Worm (Caenorhabditis elegans) whole organism, early embryonic: ENCODE data around the gene F28G4.2.

Experiments
- B0310.2 ChIP-seq: sonication (generic microtip); optimal IDR thresholded peaks from 2 replicates; lab custom pipeline; 2016; ENCODE audit warnings: mild to moderate bottlenecking, missing genetic modification characterization, missing compliant biosample characterization
- F13C5.2 ChIP-seq: sonication (generic microtip); optimal IDR thresholded peaks from 2 replicates; lab custom pipeline; 2017; ENCODE audit warnings: mild to moderate bottlenecking, missing genetic modification characterization, inconsistent platforms, missing compliant biosample characterization
- aly-1 ChIP-seq: sonication (generic microtip); optimal IDR thresholded peaks from 2 replicates; lab custom pipeline; 2016; ENCODE audit warnings: missing genetic modification characterization, missing compliant biosample characterization
- ama-1 ChIP-seq: fragments of 150-350 bp; optimal IDR thresholded peaks from 2 replicates; lab custom pipeline; 2014
- ceh-13 ChIP-seq: fragments of 200-800 bp; sonication (Bioruptor generic); optimal IDR thresholded peaks from 2 replicates; lab custom pipeline; 2018; ENCODE audit warnings: mild to moderate bottlenecking, missing genetic modification characterization, missing compliant biosample characterization
- ceh-36 ChIP-seq: sonication (generic microtip); optimal IDR thresholded peaks from 2 replicates; lab custom pipeline; 2016; ENCODE audit warnings: missing genetic modification characterization, inconsistent platforms, missing compliant biosample characterization
- ets-7 ChIP-seq: sonication (generic microtip); optimal IDR thresholded peaks from 2 replicates; lab custom pipeline; 2016; ENCODE audit warnings: missing genotype, missing genetic modification characterization, missing compliant biosample characterization
- flt-1 ChIP-seq: fragments of 200-800 bp; sonication (Bioruptor generic); IDR thresholded peaks from 2 replicates; pipeline ENCODE4 v1.3.6; 2022; ENCODE audit warnings: missing genetic modification characterization, missing compliant biosample characterization
- hmbx-1 ChIP-seq: sonication (generic microtip); optimal IDR thresholded peaks from 2 replicates; lab custom pipeline; 2016; ENCODE audit warnings: mild to moderate bottlenecking, missing genetic modification characterization, missing compliant biosample characterization
- hmg-4 ChIP-seq: fragments of 200-800 bp; sonication (Bioruptor generic); optimal IDR thresholded peaks from 2 replicates; lab custom pipeline; 2018; ENCODE audit warnings: mild to moderate bottlenecking, missing genetic modification characterization, missing compliant biosample characterization
- hnd-1 ChIP-seq: sonication (generic microtip); optimal IDR thresholded peaks from 2 replicates; lab custom pipeline; 2016; ENCODE audit warnings: missing genetic modification characterization, missing compliant biosample characterization
- pes-1 ChIP-seq: fragments of 200-800 bp; sonication (Bioruptor generic); IDR thresholded peaks from 2 replicates; pipeline ENCODE4 v1.3.6; 2022; ENCODE audit warnings: missing genetic modification reagents, missing genetic modification characterization, missing compliant biosample characterization
- scrt-1 ChIP-seq: fragments of 200-800 bp; sonication (Bioruptor generic); IDR thresholded peaks from 2 replicates; pipeline ENCODE4 v1.3.6; 2022; ENCODE audit warnings: missing genetic modification characterization, missing compliant biosample characterization
- sea-1 ChIP-seq: fragments of 200-800 bp; sonication (Bioruptor generic); conservative IDR thresholded peaks from 2 replicates; pipeline ENCODE4 v1.3.6; 2022; ENCODE audit warnings: missing genetic modification characterization, missing compliant biosample characterization
- tbx-11 ChIP-seq: fragments of 200-800 bp; sonication (Bioruptor generic); IDR thresholded peaks from 2 replicates; pipeline ENCODE4 v1.3.6; 2022; ENCODE audit warnings: missing genetic modification characterization, missing compliant biosample characterization
- tbx-37 ChIP-seq: fragments of 200-800 bp; sonication (Bioruptor generic); conservative IDR thresholded peaks from 2 replicates; pipeline ENCODE4 v1.3.6; 2022; ENCODE audit warnings: missing genetic modification reagents, missing genetic modification characterization, missing compliant biosample characterization
- tra-4 ChIP-seq: sonication (generic microtip); optimal IDR thresholded peaks from 2 replicates; lab custom pipeline; 2017; ENCODE audit warnings: missing genetic modification characterization, missing compliant biosample characterization

Gene F28G4.2

ce11 chrV:16258142-16258541, 24.0 kb downstream of the F28G4.2 start, which contains the start of gene nhr-218:
Gene nhr-218, plus strand, starts transcription at chrV:16258442.
- TF ChIP-seq hmg-4 (GFP tag; lab: Kevin White, UChicago) (no peak), flt-1 (no peak), tra-4 (no peak), pes-1 (GFP tag; lab: Robert Waterston, UW) (no peak), tbx-11 (GFP tag; lab: Robert Waterston, UW) (no peak), sea-1 (GFP tag; lab: Robert Waterston, UW) (no peak), scrt-1 (no peak), ama-1 (no peak), aly-1 (tag; lab: Kevin White, UChicago) (no peak), ceh-13 (GFP tag; lab: Kevin White, UChicago) (no peak), F13C5.2 (no peak), hnd-1 (tag; lab: Kevin White, UChicago) (no peak), tbx-37 (no peak)

DNA sequence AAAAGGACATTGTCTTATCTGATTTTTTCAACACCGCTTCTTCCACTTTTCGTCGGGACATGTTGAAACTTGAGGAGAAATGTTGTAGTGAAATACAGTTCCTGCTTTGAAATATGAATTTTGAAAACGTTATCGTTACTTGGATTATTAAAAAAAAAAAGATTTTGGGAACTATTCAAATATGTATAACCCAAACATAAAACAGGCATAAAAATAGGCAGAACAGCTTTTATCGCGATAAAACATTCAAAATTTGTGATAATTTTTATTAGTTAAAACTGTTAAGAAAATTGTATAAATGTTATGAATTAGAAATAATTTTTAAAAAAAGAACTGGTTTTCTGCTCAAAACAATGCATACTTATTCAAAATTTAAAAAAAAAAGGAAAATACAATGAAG, 25.7 kb downstream of the F28G4.2 start, which contains the start of gene bgnt-1.3:
TSS of gene bgnt-1.3 (minus strand) at position 101 of the 400 bp plus-strand sequence.
- TF ChIP-seq sea-1 (GFP tag; lab: Robert Waterston, UW), result no peak

DNA sequence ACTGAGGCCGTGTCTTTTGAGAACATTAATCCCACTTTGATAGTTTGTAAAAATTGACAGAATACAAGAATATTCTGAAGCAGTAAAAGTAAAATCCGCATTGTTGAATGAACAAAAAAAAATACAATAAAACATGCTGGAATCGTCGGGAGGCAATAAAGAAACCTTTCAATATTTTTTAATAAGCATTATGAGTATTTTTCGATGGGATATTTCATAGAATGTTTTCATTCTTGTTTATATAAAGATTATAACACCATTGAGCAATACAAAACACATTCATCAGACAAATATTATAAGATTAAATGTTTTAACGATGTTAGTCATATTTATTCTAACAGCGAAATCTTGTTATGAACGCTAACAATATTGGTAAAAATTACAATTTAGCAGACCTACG, 28.4 kb downstream of the F28G4.2 start, which contains the start of gene gcy-20:
TSS of gene gcy-20 (minus strand) at position 101 of the 400 bp plus-strand sequence.
- no peak for TF ChIP-seq ama-1
- no peak for TF ChIP-seq ceh-36 (tag; lab: Kevin White, UChicago)
- no peak for TF ChIP-seq hmbx-1
- TF ChIP-seq ets-7 (tag; lab: Kevin White, UChicago), result no peak
- no peak for TF ChIP-seq sea-1 (GFP tag; lab: Robert Waterston, UW)
- no peak for TF ChIP-seq hmg-4 (GFP tag; lab: Kevin White, UChicago)
- TF ChIP-seq pes-1 (GFP tag; lab: Robert Waterston, UW), result no peak
- no peak for TF ChIP-seq hnd-1 (tag; lab: Kevin White, UChicago)
- TF ChIP-seq F13C5.2, result no peak
- no peak for TF ChIP-seq tra-4
- TF ChIP-seq tbx-37, result no peak
- TF ChIP-seq B0310.2, result no peak
- TF ChIP-seq ceh-13 (GFP tag; lab: Kevin White, UChicago), result no peak
- no peak for TF ChIP-seq scrt-1
- TF ChIP-seq tbx-11 (GFP tag; lab: Robert Waterston, UW), result no peak
- no peak for TF ChIP-seq aly-1 (tag; lab: Kevin White, UChicago)
- no peak for TF ChIP-seq flt-1

DNA sequence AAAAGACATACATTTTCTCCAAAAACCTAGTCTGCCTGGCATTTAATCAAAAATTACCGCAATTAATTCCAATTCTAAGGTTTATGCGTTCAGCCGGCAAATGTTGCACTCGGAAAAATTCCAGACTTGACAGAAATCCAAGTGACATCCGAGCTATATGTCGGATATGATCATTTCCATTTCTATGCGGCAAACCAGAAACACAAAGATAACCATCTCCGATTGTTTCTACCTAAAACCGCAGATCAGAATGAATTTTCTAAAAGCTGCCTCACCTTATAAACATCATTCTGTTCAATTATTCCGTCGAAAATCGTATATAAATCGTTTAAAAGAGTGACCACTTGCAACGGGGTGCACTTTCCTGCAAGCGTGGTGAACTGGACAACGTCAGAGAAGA, 33.0 kb downstream of the F28G4.2 start:
- no peak for TF ChIP-seq sea-1 (GFP tag; lab: Robert Waterston, UW)
- no peak for TF ChIP-seq aly-1 (tag; lab: Kevin White, UChicago)
- TF ChIP-seq pes-1 (GFP tag; lab: Robert Waterston, UW), result no peak
- TF ChIP-seq ets-7 (tag; lab: Kevin White, UChicago), result no peak
- TF ChIP-seq scrt-1, result no peak
- TF ChIP-seq hmg-4 (GFP tag; lab: Kevin White, UChicago), result no peak

DNA sequence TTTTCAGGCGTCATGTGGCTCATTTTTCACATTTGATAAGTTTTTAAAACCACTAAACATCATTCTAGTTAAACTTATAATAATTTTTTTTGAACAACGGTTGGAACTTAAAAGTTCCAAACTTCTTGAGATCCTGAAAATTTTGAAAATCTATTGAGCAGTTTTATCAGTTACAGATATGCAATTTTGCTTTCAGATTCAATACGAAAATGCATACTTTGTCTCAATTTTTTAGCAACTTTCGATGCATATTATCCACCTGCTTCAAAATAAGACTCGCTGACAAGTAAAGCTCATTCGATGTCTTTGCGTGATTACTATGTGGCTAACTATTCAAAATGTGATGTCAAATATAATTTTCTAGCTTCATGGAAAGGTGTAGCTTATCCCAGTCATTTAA, 35.5 kb downstream of the F28G4.2 start, which contains the start of gene srh-95:
TSS of gene srh-95 (plus strand) at position 301 of the 400 bp plus-strand sequence.
- no peak for TF ChIP-seq tra-4

DNA sequence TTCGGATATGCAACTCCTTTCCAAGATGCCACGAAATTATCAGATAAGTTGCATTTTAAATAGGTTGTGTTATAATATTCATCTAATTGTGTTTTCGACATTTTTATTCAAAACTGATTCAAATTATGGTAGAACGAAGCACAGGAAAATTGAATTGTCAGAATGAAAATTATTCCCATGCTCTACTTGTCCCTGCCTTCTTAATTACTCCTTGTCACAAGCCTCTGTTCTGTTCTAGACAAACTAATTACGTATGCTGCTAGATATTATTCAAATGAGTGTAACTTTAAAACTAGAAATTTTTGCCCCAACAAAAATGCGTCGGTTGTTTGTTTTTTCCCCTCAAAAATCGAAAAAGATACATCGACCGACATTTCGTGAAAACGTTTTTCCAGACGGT, 38.0 kb downstream of the F28G4.2 start, which contains the start of gene srh-104:
TSS of gene srh-104 (minus strand) at position 101 of the 400 bp plus-strand sequence.
- TF ChIP-seq tbx-37 (no peak), ets-7 (tag; lab: Kevin White, UChicago) (no peak), ama-1 (no peak), B0310.2 (no peak), hnd-1 (tag; lab: Kevin White, UChicago) (no peak), flt-1 (no peak), F13C5.2 (no peak), tbx-11 (GFP tag; lab: Robert Waterston, UW) (no peak), hmbx-1 (no peak), pes-1 (GFP tag; lab: Robert Waterston, UW) (no peak), hmg-4 (GFP tag; lab: Kevin White, UChicago) (no peak), tra-4 (no peak), sea-1 (GFP tag; lab: Robert Waterston, UW) (no peak), scrt-1 (no peak), ceh-36 (tag; lab: Kevin White, UChicago) (no peak)

- no peak for TF ChIP-seq aly-1 (tag; lab: Kevin White, UChicago)
- TF ChIP-seq hmbx-1, result no peak
- TF ChIP-seq hmg-4 (GFP tag; lab: Kevin White, UChicago), result no peak
- no peak for TF ChIP-seq F13C5.2
- no peak for TF ChIP-seq ceh-36 (tag; lab: Kevin White, UChicago)
- no peak for TF ChIP-seq scrt-1
Observed at ce11 chrV:16237223-16237622, 44.9 kb downstream of the F28G4.2 start, which contains the start of gene F21H7.5. Gene F21H7.5, plus strand, starts transcription at chrV:16237523.

DNA sequence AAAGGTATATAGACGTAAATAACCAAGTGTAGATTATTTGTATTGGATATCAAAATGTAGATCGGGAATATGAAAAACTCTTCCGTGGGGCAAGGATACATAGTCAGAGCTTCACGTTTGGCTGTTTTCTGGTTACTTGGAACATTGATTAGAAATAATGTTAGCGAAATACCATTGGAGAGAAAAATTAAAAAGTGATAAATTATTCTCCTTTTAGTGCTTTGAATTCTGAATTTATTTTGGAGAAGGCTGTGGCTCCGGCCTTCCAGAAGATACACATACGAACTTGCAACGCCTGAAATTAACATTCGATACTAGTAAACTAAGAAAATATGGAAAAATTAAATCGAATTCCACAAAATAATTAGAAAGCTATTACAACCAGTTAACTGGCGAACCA, 46.5 kb downstream of the F28G4.2 start, which contains the start of gene srh-98:
TSS of gene srh-98 (minus strand) at position 101 of the 400 bp plus-strand sequence.
- no peak for TF ChIP-seq B0310.2
- TF ChIP-seq tbx-37, result no peak
- no peak for TF ChIP-seq hmbx-1
- no peak for TF ChIP-seq ceh-36 (tag; lab: Kevin White, UChicago)
- TF ChIP-seq pes-1 (GFP tag; lab: Robert Waterston, UW), result no peak
- no peak for TF ChIP-seq ceh-13 (GFP tag; lab: Kevin White, UChicago)
- TF ChIP-seq sea-1 (GFP tag; lab: Robert Waterston, UW), result no peak
- TF ChIP-seq hnd-1 (tag; lab: Kevin White, UChicago), result no peak
- no peak for TF ChIP-seq tra-4
- TF ChIP-seq aly-1 (tag; lab: Kevin White, UChicago), result no peak
- TF ChIP-seq F13C5.2, result no peak
- TF ChIP-seq flt-1, result no peak
- TF ChIP-seq tbx-11 (GFP tag; lab: Robert Waterston, UW), result no peak
- no peak for TF ChIP-seq scrt-1
- no peak for TF ChIP-seq ama-1
- no peak for TF ChIP-seq hmg-4 (GFP tag; lab: Kevin White, UChicago)
- no peak for TF ChIP-seq ets-7 (tag; lab: Kevin White, UChicago)
